Worm (Caenorhabditis elegans): Measurements from ENCODE around the gene rimb-1.

rimb-1 gene

DNA sequence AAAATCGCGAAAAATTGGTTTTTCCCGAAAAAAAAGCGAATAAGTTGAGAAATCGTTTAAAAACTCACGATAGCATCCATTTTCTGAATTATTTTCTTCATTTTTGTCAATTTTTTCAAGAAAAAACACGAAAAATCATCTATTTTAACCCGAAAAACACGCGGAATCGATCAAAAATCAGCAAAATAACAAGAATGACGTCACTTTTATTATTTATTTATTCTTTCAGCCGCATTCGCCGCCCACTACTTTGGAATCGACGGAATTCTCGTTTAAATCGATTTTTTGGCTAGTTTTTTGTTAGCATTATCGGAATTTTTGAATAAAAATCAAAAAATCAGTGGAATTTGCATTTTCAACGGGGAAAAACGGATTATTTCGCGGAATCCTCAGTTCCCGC, 10.2 kb upstream of the rimb-1 start, which contains the start of gene Y39A3CL.4:
Gene Y39A3CL.4 (minus strand): TSS at position 101 of the 400 bp plus-strand sequence.
- TF ChIP-seq mep-1 (tag; optimal IDR thresholded peaks at IDR 0.05) (no peak), hlh-17 (GFP tag; optimal IDR thresholded peaks at IDR 0.05; ENCODE audit: borderline replicate concordance) (no peak)

DNA sequence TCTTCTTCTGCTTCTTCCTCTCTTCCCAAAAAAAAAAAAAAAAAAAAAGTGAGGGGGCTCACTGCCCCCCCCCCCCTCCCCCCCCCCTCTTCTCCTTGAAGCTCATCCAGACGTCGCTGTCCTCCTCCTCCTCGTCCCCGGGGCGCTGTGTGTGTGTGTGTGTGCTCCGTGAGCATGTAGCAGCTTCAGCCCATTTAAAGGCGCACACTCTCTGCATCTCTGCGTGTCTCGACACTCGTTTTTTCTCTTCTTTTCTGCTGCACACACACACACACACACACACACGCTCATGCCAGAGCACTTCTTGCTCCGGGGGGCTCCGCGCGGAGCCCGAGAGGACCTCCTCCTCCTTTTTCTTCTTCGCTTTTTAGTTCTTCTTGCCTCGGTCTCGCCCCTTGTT, 2.4 kb upstream of the rimb-1 start:
- TF ChIP-seq nhr-19 (GFP tag; conservative IDR thresholded peaks at IDR 0.05) (peak; percentile 34), dsc-1 (tag; optimal IDR thresholded peaks at IDR 0.05) (peak; percentile 19), nhr-20 (tag; optimal IDR thresholded peaks at IDR 0.05) (no peak), nhr-47 (tag; optimal IDR thresholded peaks at IDR 0.05) (peak; percentile 66), C34B4.2 (tag; optimal IDR thresholded peaks at IDR 0.05) (no peak), lin-14 (GFP tag; optimal IDR thresholded peaks at IDR 0.05) (peak; percentile 86), ceh-88 (GFP tag; IDR thresholded peaks at IDR 0.05) (no peak), efl-1 (optimal IDR thresholded peaks at IDR 0.05) (peak; percentile 42 to 57), efl-1 (GFP tag; optimal IDR thresholded peaks at IDR 0.05 in 1 of 2) (peak in 1 of 2 experiments; percentile 5), blmp-1 (tag; optimal IDR thresholded peaks at IDR 0.05) (no peak), isw-1 (GFP tag; IDR thresholded peaks at IDR 0.05) (peak; percentile 40), nhr-71 (tag; optimal IDR thresholded peaks at IDR 0.05) (peak; percentile 55), swsn-7 (tag; optimal IDR thresholded peaks at IDR 0.05) (peak; percentile 51), tbx-2 (tag; optimal IDR thresholded peaks at IDR 0.05) (peak; percentile 34), sup-37 (GFP tag; optimal IDR thresholded peaks at IDR 0.05) (no peak), hpl-2 (GFP tag; optimal IDR thresholded peaks at IDR 0.05) (no peak), xbp-1 (tag; optimal IDR thresholded peaks at IDR 0.05) (peak; percentile 7), lin-35 (GFP tag; optimal IDR thresholded peaks at IDR 0.05) (peak in 1 of 2 experiments; percentile 52), unc-86 (tag; optimal IDR thresholded peaks at IDR 0.05) (peak; percentile 76), F16B12.6 (tag; optimal IDR thresholded peaks at IDR 0.05) (peak; percentile 26), ces-1 (GFP tag; optimal IDR thresholded peaks at IDR 0.05) (no peak), nhr-85 (tag) (peak; percentile 2), pax-3 (tag; optimal IDR thresholded peaks at IDR 0.05) (no peak), egl-27 (tag; optimal IDR thresholded peaks at IDR 0.05) (no peak), alr-1 (tag; optimal IDR thresholded peaks at IDR 0.05; ENCODE audit: borderline replicate concordance) (no peak), snu-23 (GFP tag; optimal IDR thresholded peaks at IDR 0.05) (peak; percentile 48), skn-1 (tag; optimal IDR thresholded peaks at IDR 0.05) (peak; percentile 24), lin-15B (tag; optimal IDR thresholded peaks at IDR 0.05) (peak; percentile 11), zip-4 (GFP tag; optimal IDR thresholded peaks at IDR 0.05) (no peak), nhr-237 (tag; optimal IDR thresholded peaks at IDR 0.05) (no peak), snpc-4 (tag; optimal IDR thresholded peaks at IDR 0.05) (no peak), zag-1 (tag; optimal IDR thresholded peaks at IDR 0.05) (peak; percentile 4), egl-13 (tag; optimal IDR thresholded peaks at IDR 0.05) (peak; percentile 8), ceh-82 (tag; optimal IDR thresholded peaks at IDR 0.05) (peak in 2 of 3 experiments; percentile 47 to 91), rnt-1 (tag; optimal IDR thresholded peaks at IDR 0.05) (no peak), lsy-2 (tag; optimal IDR thresholded peaks at IDR 0.05) (peak; percentile 52 to 62), ceh-8 (GFP tag; optimal IDR thresholded peaks at IDR 0.05) (peak; percentile 65), grh-1 (GFP tag; IDR thresholded peaks at IDR 0.05) (no peak), mab-9 (GFP tag; IDR thresholded peaks at IDR 0.05) (no peak), fkh-8 (tag; optimal IDR thresholded peaks at IDR 0.05) (peak; percentile 82), fkh-10 (GFP tag; optimal IDR thresholded peaks at IDR 0.05) (peak; percentile 53), lin-13 (GFP tag; optimal IDR thresholded peaks at IDR 0.05) (peak; percentile 27), dpl-1 (GFP tag; optimal IDR thresholded peaks at IDR 0.05) (peak in 1 of 3 experiments; percentile 29), nhr-90 (tag; optimal IDR thresholded peaks at IDR 0.05; ENCODE audit: poor library complexity) (no peak)

All from whole organism, L1 larva.